Worm (Caenorhabditis elegans) whole organism, L2 larva: ENCODE results near the gene stc-1.

Experiments used
- alr-1 ChIP-seq: fragments of 150-350 bp; optimal IDR thresholded peaks from 2 replicates; lab custom pipeline; 2014; ENCODE audit warnings: missing biosample characterization, missing genetic modification characterization
- dmd-4 ChIP-seq: sonication (generic microtip); optimal IDR thresholded peaks from 2 replicates; lab custom pipeline; 2017; ENCODE audit warnings: missing biosample characterization, missing genetic modification characterization
- elt-1 ChIP-seq: fragments of 150-350 bp; optimal IDR thresholded peaks from 2 replicates; lab custom pipeline; 2014; ENCODE audit warnings: missing biosample characterization, missing genetic modification characterization
- elt-3 ChIP-seq: sonication (generic microtip); optimal IDR thresholded peaks from 2 replicates; lab custom pipeline; 2017; ENCODE audit warnings: missing biosample characterization, missing genetic modification characterization
- lin-13 ChIP-seq: fragments of 150-350 bp; optimal IDR thresholded peaks from 2 replicates; lab custom pipeline; 2014; ENCODE audit warnings: missing biosample characterization, missing genetic modification reagents, missing genetic modification characterization
- unc-62 ChIP-seq: fragments of 150-350 bp; optimal IDR thresholded peaks from 2 replicates; lab custom pipeline; 2014; ENCODE audit warnings: missing biosample characterization, missing genetic modification reagents, missing genetic modification characterization
- ztf-4 ChIP-seq: fragments of 150-350 bp; optimal IDR thresholded peaks from 2 replicates; lab custom pipeline; 2014; ENCODE audit warnings: missing biosample characterization, missing genetic modification characterization

DNA sequence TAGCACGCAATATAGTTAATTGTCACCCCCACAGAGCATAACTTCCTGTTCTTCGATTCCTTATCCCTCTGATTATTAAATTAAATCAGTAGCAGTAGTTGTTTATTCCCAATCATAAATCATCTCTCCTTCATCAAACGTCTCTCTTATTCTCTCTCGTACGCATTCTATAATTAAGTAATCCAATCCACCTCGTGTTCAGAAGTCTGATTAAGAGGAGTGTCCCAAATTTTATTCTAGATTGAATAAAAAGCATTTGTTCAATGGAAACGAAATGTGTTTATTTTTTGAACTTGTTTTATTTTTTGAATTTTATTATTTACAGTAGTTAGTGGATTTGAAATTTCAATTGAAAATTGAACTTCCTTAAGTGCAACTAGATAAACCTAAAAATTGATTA is 45.4 kb upstream of the stc-1 start:
- TF ChIP-seq alr-1 (tag; lab: Kevin White, UChicago) (no peak), unc-62 (GFP tag; lab: Kevin White, UChicago) (no peak), ztf-4 (tag; lab: Kevin White, UChicago) (no peak), lin-13 (GFP tag; lab: Kevin White, UChicago) (no peak), elt-1 (tag; lab: Kevin White, UChicago) (no peak), elt-3 (tag; lab: Kevin White, UChicago) (no peak), dmd-4 (no peak)
